Worm (Caenorhabditis elegans): ENCODE data around the gene degt-1.

Gene degt-1

ce11 chrV:10539114-10539513, 1.0 kb upstream of the degt-1 start, which contains the start of gene F25D1.8:
Gene F25D1.8 (plus strand): TSS chrV:10539414.
- TF ChIP-seq pag-3 (tag; optimal IDR thresholded peaks at IDR 0.05; ENCODE audit: borderline replicate concordance): no peak
- TF ChIP-seq dve-1 (tag; optimal IDR thresholded peaks at IDR 0.05): no peak
- no peak for TF ChIP-seq ceh-45 (GFP tag; IDR thresholded peaks at IDR 0.05)
- no peak for TF ChIP-seq gmeb-2 (tag; optimal IDR thresholded peaks at IDR 0.05)
- TF ChIP-seq hlh-6 (tag; optimal IDR thresholded peaks at IDR 0.05): no peak
- no peak for TF ChIP-seq zip-5 (tag; optimal IDR thresholded peaks at IDR 0.05)
- no peak for TF ChIP-seq ets-4 (tag; optimal IDR thresholded peaks at IDR 0.05)
- TF ChIP-seq ceh-30 (tag; optimal IDR thresholded peaks at IDR 0.05): no peak
- TF ChIP-seq fkh-10 (GFP tag; optimal IDR thresholded peaks at IDR 0.05): no peak
- no peak for TF ChIP-seq ceh-14 (tag; optimal IDR thresholded peaks at IDR 0.05)

- TF ChIP-seq fkh-6 (tag; optimal IDR thresholded peaks at IDR 0.05): no peak
- TF ChIP-seq ceh-6 (GFP tag; optimal IDR thresholded peaks at IDR 0.05): no peak
- TF ChIP-seq tbx-2 (tag; optimal IDR thresholded peaks at IDR 0.05): no peak
- no peak for TF ChIP-seq gmeb-2 (tag; optimal IDR thresholded peaks at IDR 0.05)
- no peak for TF ChIP-seq ets-4 (tag; optimal IDR thresholded peaks at IDR 0.05)
- TF ChIP-seq elt-4 (tag; optimal IDR thresholded peaks at IDR 0.05): no peak
- TF ChIP-seq unc-86 (tag; optimal IDR thresholded peaks at IDR 0.05): no peak
- no peak for TF ChIP-seq hlh-15 (tag; optimal IDR thresholded peaks at IDR 0.05)
- no peak for TF ChIP-seq ceh-19 (GFP tag; optimal IDR thresholded peaks at IDR 0.05)
- TF ChIP-seq madf-2 (tag; optimal IDR thresholded peaks at IDR 0.05): no peak
- no peak for TF ChIP-seq ceh-14 (tag; optimal IDR thresholded peaks at IDR 0.05)
- no peak for TF ChIP-seq nhr-232 (tag; optimal IDR thresholded peaks at IDR 0.05)
- no peak for TF ChIP-seq fkh-10 (GFP tag; optimal IDR thresholded peaks at IDR 0.05)
- no peak for TF ChIP-seq Y22D7AL.16 (tag; optimal IDR thresholded peaks at IDR 0.05)
These were observed 6.6 kb downstream of the degt-1 start, which contains the start of gene F25D1.5 for ce11 chrV:10546749-10547148. Gene F25D1.5 (minus strand): TSS chrV:10546783.

DNA sequence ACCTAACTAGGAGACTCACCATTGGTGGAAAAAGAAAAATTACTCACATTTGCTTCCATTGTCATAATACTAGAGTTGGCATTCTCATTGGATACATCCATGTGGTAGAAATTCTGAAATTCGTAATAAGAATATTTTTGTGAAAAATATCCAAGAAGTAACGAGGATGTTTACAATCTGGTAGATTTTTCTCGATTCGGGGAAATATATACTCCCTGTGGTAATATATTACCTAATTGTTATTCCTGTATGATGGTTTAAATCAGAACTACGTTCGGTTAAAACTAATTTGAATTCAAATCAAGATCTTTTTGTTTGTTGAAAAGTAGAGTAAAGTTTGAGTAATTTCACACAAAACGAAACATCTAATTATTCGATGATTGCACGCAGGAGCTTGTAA, 8.9 kb downstream of the degt-1 start, which contains the start of gene srd-34:
TSS of gene srd-34 (minus strand) at position 101 of the 400 bp plus-strand sequence.
- TF ChIP-seq lim-6 (tag; optimal IDR thresholded peaks at IDR 0.05) (no peak), ztf-16 (tag; optimal IDR thresholded peaks at IDR 0.05) (no peak), K09A11.1 (tag; optimal IDR thresholded peaks at IDR 0.05; ENCODE audit: insufficient read depth) (no peak)

DNA sequence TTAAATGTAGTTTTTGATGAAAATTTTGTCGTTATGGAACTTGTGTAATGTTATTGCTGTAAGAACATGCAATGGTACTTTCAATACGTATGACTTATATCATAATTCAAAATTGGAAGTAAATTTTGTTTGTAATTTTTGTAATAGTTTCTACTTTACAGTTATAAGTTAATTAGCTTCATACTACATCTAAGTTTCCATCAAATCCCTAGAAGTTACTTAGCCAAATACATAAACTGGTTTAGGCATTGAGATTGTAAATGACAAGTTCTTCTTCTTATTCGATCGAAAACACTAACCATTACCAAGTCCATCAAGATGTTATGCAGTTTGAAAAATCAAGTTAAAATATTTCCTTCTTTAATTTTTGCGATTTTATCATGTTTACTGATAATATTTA, 9.6 kb downstream of the degt-1 start, which contains the start of gene F32G8.2:
TSS of gene F32G8.2 (plus strand) at position 301 of the 400 bp plus-strand sequence.
- TF ChIP-seq sox-2 (GFP tag; IDR thresholded peaks at IDR 0.05): no peak
- TF ChIP-seq C08G9.2 (tag; optimal IDR thresholded peaks at IDR 0.05): no peak
- TF ChIP-seq pax-1 (tag; optimal IDR thresholded peaks at IDR 0.05): no peak
- no peak for TF ChIP-seq elt-2 (tag; optimal IDR thresholded peaks at IDR 0.05)

- TF ChIP-seq hlh-8 (tag; optimal IDR thresholded peaks at IDR 0.05): no peak
- no peak for TF ChIP-seq fkh-6 (tag; optimal IDR thresholded peaks at IDR 0.05)
- TF ChIP-seq syd-9 (tag; optimal IDR thresholded peaks at IDR 0.05): no peak
- TF ChIP-seq Y22D7AL.16 (tag; optimal IDR thresholded peaks at IDR 0.05): no peak
- TF ChIP-seq ref-2 (tag; optimal IDR thresholded peaks at IDR 0.05): no peak
- TF ChIP-seq pqm-1 (tag; optimal IDR thresholded peaks at IDR 0.05): no peak
- no peak for TF ChIP-seq ceh-48 (tag; optimal IDR thresholded peaks at IDR 0.05)
- no peak for TF ChIP-seq unc-3 (GFP tag; conservative IDR thresholded peaks at IDR 0.05)
- TF ChIP-seq unc-3 (tag; optimal IDR thresholded peaks at IDR 0.05): no peak
- TF ChIP-seq eyg-1 (tag; optimal IDR thresholded peaks at IDR 0.05): no peak
- TF ChIP-seq C08G9.2 (tag; optimal IDR thresholded peaks at IDR 0.05): no peak
These were observed 15.1 kb downstream of the degt-1 start, which contains the start of gene F32G8.3 for ce11 chrV:10555239-10555638. Gene F32G8.3 (minus strand): TSS chrV:10555339.

Data from whole organism, late embryonic.